Worm (Caenorhabditis elegans): ENCODE results near the gene clec-204.

ce11 chrV:1771727-1772126 lies 14.8 kb downstream of the clec-204 start, which contains the start of gene dhs-13:
- no peak for TF ChIP-seq nhr-90 (tag; optimal IDR thresholded peaks at IDR 0.05)
- no peak for TF ChIP-seq ceh-79 (tag; optimal IDR thresholded peaks at IDR 0.05)
- TF ChIP-seq D2030.7 (GFP tag; IDR thresholded peaks at IDR 0.05) = no peak
- TF ChIP-seq dpl-1 (GFP tag; optimal IDR thresholded peaks at IDR 0.05) = no peak
- TF ChIP-seq aptf-2 (GFP tag; conservative IDR thresholded peaks at IDR 0.05) = no peak
- no peak for TF ChIP-seq ets-4 (GFP tag; optimal IDR thresholded peaks at IDR 0.05)
- no peak for TF ChIP-seq hrde-1 (tag; optimal IDR thresholded peaks at IDR 0.05; ENCODE audit: borderline replicate concordance)
- TF ChIP-seq ZK185.1 (tag; optimal IDR thresholded peaks at IDR 0.05; ENCODE audit: poor library complexity, severe bottlenecking) = no peak
- no peak for TF ChIP-seq ztf-18 (tag; optimal IDR thresholded peaks at IDR 0.05)
- no peak for TF ChIP-seq mel-28 (tag; optimal IDR thresholded peaks at IDR 0.05; ENCODE audit: borderline replicate concordance)
- no peak for TF ChIP-seq unc-62 (GFP tag; optimal IDR thresholded peaks at IDR 0.05)
